Fruit fly (Drosophila melanogaster) whole organism, embryonic: ENCODE results near the gene mRpS31.

ENCODE experiments used
- Ada2b ChIP-seq: fragments of 200-800 bp; sonication (Bioruptor generic); IDR thresholded peaks from 2 replicates; pipeline ENCODE4 v1.3.6; 2022; ENCODE audit warnings: missing biosample characterization, missing genetic modification characterization
- Atf6 ChIP-seq: fragments of 200-800 bp; sonication (Bioruptor generic); IDR thresholded peaks from 2 replicates; pipeline ENCODE4 v1.3.6; 2022; ENCODE audit warnings: missing biosample characterization, missing genetic modification characterization
- Awh ChIP-seq: fragments of 200-800 bp; sonication (Bioruptor generic); IDR thresholded peaks from 2 replicates; pipeline ENCODE4, ENCODE4 v1.3.6; 2022; ENCODE audit warnings: missing biosample characterization, missing genetic modification characterization
- B-H2 ChIP-seq: fragments of 200-800 bp; sonication (Bioruptor generic); optimal IDR thresholded peaks from 2 replicates; lab custom pipeline; 2018; ENCODE audit warnings: missing biosample characterization, mild to moderate bottlenecking, missing genetic modification characterization
- Blimp-1 ChIP-seq: fragments of 200-800 bp; sonication (Bioruptor generic); optimal IDR thresholded peaks from 3 replicates; lab custom pipeline; 2018; ENCODE audit warnings: missing biosample characterization, missing genetic modification characterization, mild to moderate bottlenecking, moderate library complexity, missing genetic modification reagents
- BtbVII ChIP-seq: fragments of 200-800 bp; sonication (Bioruptor generic); optimal IDR thresholded peaks from 3 replicates; lab custom pipeline; 2017; ENCODE audit warnings: missing biosample characterization, mild to moderate bottlenecking, missing genetic modification characterization
- CG10543 ChIP-seq: fragments of 200-800 bp; sonication (Bioruptor generic); optimal IDR thresholded peaks from 3 replicates; lab custom pipeline; 2017; ENCODE audit warnings: missing biosample characterization, mild to moderate bottlenecking, missing genetic modification characterization, moderate library complexity
- CG10979 ChIP-seq: fragments of 200-800 bp; sonication (Bioruptor generic); optimal IDR thresholded peaks from 2 replicates; lab custom pipeline; 2018; ENCODE audit warnings: missing biosample characterization, mild to moderate bottlenecking, missing genetic modification characterization, moderate library complexity
- CG12769 ChIP-seq: fragments of 200-800 bp; sonication (Bioruptor generic); optimal IDR thresholded peaks from 2 replicates; lab custom pipeline; 2019; ENCODE audit warnings: missing biosample characterization, mild to moderate bottlenecking, missing genetic modification characterization, moderate library complexity
- CG15073 ChIP-seq: fragments of 200-800 bp; sonication (Bioruptor generic); optimal IDR thresholded peaks from 2 replicates; lab custom pipeline; 2016; ENCODE audit warnings: missing biosample characterization, missing genetic modification characterization
- CG15514 ChIP-seq: fragments of 200-800 bp; sonication (Bioruptor generic); optimal IDR thresholded peaks from 3 replicates; lab custom pipeline; 2017; ENCODE audit warnings: missing biosample characterization, missing genetic modification characterization, mild to moderate bottlenecking, moderate library complexity, missing genetic modification reagents
- CG3281 ChIP-seq: fragments of 200-800 bp; sonication (Bioruptor generic); optimal IDR thresholded peaks from 3 replicates; lab custom pipeline; 2017; ENCODE audit warnings: missing biosample characterization, mild to moderate bottlenecking, missing genetic modification characterization
- CG4404 ChIP-seq: fragments of 200-800 bp; sonication (Bioruptor generic); IDR thresholded peaks from 2 replicates; pipeline ENCODE4 v1.3.6; 2022; ENCODE audit warnings: missing biosample characterization, missing genetic modification characterization
- CG6175 ChIP-seq: fragments of 200-800 bp; sonication (Bioruptor generic); IDR thresholded peaks from 3 replicates; pipeline ENCODE4 v1.3.6; 2022; ENCODE audit warnings: missing biosample characterization, missing genetic modification characterization
- CG6791 ChIP-seq: fragments of 200-800 bp; sonication (Bioruptor generic); IDR thresholded peaks from 3 replicates; pipeline ENCODE4 v1.3.6; 2022; ENCODE audit warnings: missing biosample characterization, missing genetic modification characterization; ENCODE audit not compliant: partially characterized antibody
- CG6854 ChIP-seq: fragments of 200-800 bp; sonication (Bioruptor generic); optimal IDR thresholded peaks from 3 replicates; lab custom pipeline; 2017; ENCODE audit warnings: missing biosample characterization, mild to moderate bottlenecking, missing genetic modification characterization
- CG7372 ChIP-seq: fragments of 200-800 bp; sonication (Bioruptor generic); IDR thresholded peaks from 2 replicates; pipeline ENCODE4 v1.3.6; 2022; ENCODE audit warnings: missing biosample characterization, missing genetic modification characterization
- CG7987 ChIP-seq: fragments of 200-800 bp; sonication (Bioruptor generic); optimal IDR thresholded peaks from 2 replicates; lab custom pipeline; 2018; ENCODE audit warnings: missing biosample characterization, mild to moderate bottlenecking, missing genetic modification characterization, moderate library complexity
- CG8281 ChIP-seq: fragments of 200-800 bp; sonication (Bioruptor generic); optimal IDR thresholded peaks from 2 replicates; lab custom pipeline; 2018; ENCODE audit warnings: missing biosample characterization, mild to moderate bottlenecking, missing genetic modification characterization, moderate library complexity
- CG9727 ChIP-seq: fragments of 200-800 bp; sonication (Bioruptor generic); optimal IDR thresholded peaks from 3 replicates; lab custom pipeline; 2017; ENCODE audit warnings: missing biosample characterization, mild to moderate bottlenecking, missing genetic modification characterization
- CG9932 ChIP-seq: fragments of 200-800 bp; sonication (Bioruptor generic); IDR thresholded peaks from 2 replicates; pipeline ENCODE4 v1.3.6; 2022; ENCODE audit warnings: missing biosample characterization, missing genetic modification characterization
- CTCF ChIP-seq: fragments of 200-800 bp; sonication (Bioruptor generic); optimal IDR thresholded peaks from 2 replicates; lab custom pipeline; 2017; ENCODE audit warnings: missing biosample characterization, mild to moderate bottlenecking, missing genetic modification characterization, moderate library complexity
- Deaf1 ChIP-seq: fragments of 200-800 bp; optimal IDR thresholded peaks from 3 replicates; lab custom pipeline; 2019; ENCODE audit warnings: missing biosample characterization, mild to moderate bottlenecking, missing genetic modification characterization, moderate library complexity
- Dll ChIP-seq: fragments of 200-800 bp; sonication (Bioruptor generic); IDR thresholded peaks from 4 replicates; pipeline ENCODE4 v1.3.6; 2022; ENCODE audit warnings: missing biosample characterization, missing genetic modification characterization; ENCODE audit not compliant: partially characterized antibody
- Drgx ChIP-seq: fragments of 200-800 bp; sonication (Bioruptor generic); IDR thresholded peaks from 2 replicates; pipeline ENCODE4 v1.3.6; 2022; ENCODE audit warnings: missing biosample characterization, missing genetic modification characterization
- E2f1 ChIP-seq: fragments of 200-800 bp; sonication (Bioruptor generic); IDR thresholded peaks from 2 replicates; pipeline ENCODE4 v1.3.6; 2022; ENCODE audit warnings: missing biosample characterization, missing genetic modification characterization
- Eip74EF ChIP-seq, 2 experiments: fragments of 200-800 bp in 1 of 2; fragments of >200 bp in 1 of 2; sonication (Bioruptor generic) in 1 of 2; optimal IDR thresholded peaks; 2 replicates each; lab custom pipeline; 2017 to 2019; ENCODE audit warnings: missing biosample characterization in 2 of 2, missing genetic modification characterization in 2 of 2, mild to moderate bottlenecking in 1 of 2, moderate library complexity in 1 of 2
- HLH4C ChIP-seq: fragments of 200-800 bp; sonication (Bioruptor generic); IDR thresholded peaks from 3 replicates; pipeline ENCODE4 v1.3.6; 2022; ENCODE audit warnings: missing biosample characterization, missing genetic modification characterization; ENCODE audit not compliant: partially characterized antibody
- HLHmδ ChIP-seq: fragments of 200-800 bp; sonication (Bioruptor generic); optimal IDR thresholded peaks from 2 replicates; lab custom pipeline; 2018; ENCODE audit warnings: missing biosample characterization, mild to moderate bottlenecking, missing genetic modification characterization, moderate library complexity
- HmgD ChIP-seq: fragments of 200-800 bp; sonication (Bioruptor generic); optimal IDR thresholded peaks from 3 replicates; lab custom pipeline; 2016; ENCODE audit warnings: missing biosample characterization, missing genetic modification characterization
- Hsf ChIP-seq: fragments of 200-800 bp; sonication (Bioruptor generic); optimal IDR thresholded peaks from 3 replicates; lab custom pipeline; 2016; ENCODE audit warnings: missing biosample characterization, missing genetic modification characterization
- MESR4 ChIP-seq: fragments of 200-800 bp; sonication (Bioruptor generic); optimal IDR thresholded peaks from 2 replicates; lab custom pipeline; 2018; ENCODE audit warnings: missing biosample characterization, mild to moderate bottlenecking, missing genetic modification characterization, moderate library complexity
- Med ChIP-seq: fragments of 200-800 bp; sonication (Bioruptor generic); peaks from one replicate; lab custom pipeline; 2016; ENCODE audit warnings: missing biosample characterization, missing genetic modification characterization, mild to moderate bottlenecking, inconsistent platforms, moderate library complexity
- Pdp1 ChIP-seq, 2 experiments: fragments of 200-800 bp; sonication (Bioruptor generic); optimal IDR thresholded peaks; 3 replicates each; lab custom pipeline; 2016; ENCODE audit warnings: missing biosample characterization in 2 of 2, missing genetic modification characterization in 2 of 2, mild to moderate bottlenecking in 1 of 2, moderate library complexity in 1 of 2
- Spps ChIP-seq: fragments of 200-800 bp; sonication (Bioruptor generic); optimal IDR thresholded peaks from 2 replicates; lab custom pipeline; 2018; ENCODE audit warnings: missing biosample characterization, mild to moderate bottlenecking, missing genetic modification characterization
- chinmo ChIP-seq: fragments of 200-800 bp; sonication (Bioruptor generic); IDR thresholded peaks from 4 replicates; pipeline ENCODE4 v1.3.6; 2022; ENCODE audit warnings: missing biosample characterization, missing genetic modification characterization; ENCODE audit not compliant: partially characterized antibody
- cwo ChIP-seq: fragments of 200-800 bp; sonication (Bioruptor generic); optimal IDR thresholded peaks from 3 replicates; lab custom pipeline; 2017; ENCODE audit warnings: missing biosample characterization, missing genetic modification characterization, mild to moderate bottlenecking, moderate library complexity, missing genetic modification reagents
- ftz-f1 ChIP-seq: fragments of 200-800 bp; sonication (Bioruptor generic); optimal IDR thresholded peaks from 2 replicates; lab custom pipeline; 2016; ENCODE audit warnings: missing biosample characterization, missing genetic modification characterization
- grau ChIP-seq: fragments of 200-800 bp; optimal IDR thresholded peaks from 3 replicates; lab custom pipeline; 2019; ENCODE audit warnings: missing biosample characterization, mild to moderate bottlenecking, missing genetic modification characterization, moderate library complexity
- gro ChIP-seq: fragments of 200-800 bp; sonication (Bioruptor generic); optimal IDR thresholded peaks from 2 replicates; lab custom pipeline; 2016; ENCODE audit warnings: missing biosample characterization, missing genetic modification characterization
- kah ChIP-seq: fragments of 200-800 bp; sonication (Bioruptor generic); optimal IDR thresholded peaks from 2 replicates; lab custom pipeline; 2018; ENCODE audit warnings: missing biosample characterization, mild to moderate bottlenecking, missing genetic modification characterization
- kni ChIP-seq: fragments of 200-800 bp; sonication (Bioruptor generic); optimal IDR thresholded peaks from 3 replicates; lab custom pipeline; 2017; ENCODE audit warnings: mild to moderate bottlenecking, missing biosample characterization, missing genetic modification reagents, missing genetic modification characterization
- otp ChIP-seq: fragments of 200-800 bp; sonication (Bioruptor generic); IDR thresholded peaks from 3 replicates; pipeline ENCODE4, ENCODE4 v1.3.6; 2022; ENCODE audit warnings: missing biosample characterization, missing genetic modification characterization
- rib ChIP-seq: fragments of 200-800 bp; sonication (Bioruptor generic); IDR thresholded peaks from 2 replicates; pipeline ENCODE4 v1.3.6; 2022; ENCODE audit warnings: missing biosample characterization, missing genetic modification characterization
- seq ChIP-seq: fragments of 200-800 bp; sonication (Bioruptor generic); IDR thresholded peaks from 2 replicates; pipeline ENCODE4 v1.3.6; 2022; ENCODE audit warnings: missing biosample characterization, missing genetic modification characterization
- sob ChIP-seq: fragments of 200-800 bp; sonication (Bioruptor generic); IDR thresholded peaks from 2 replicates; pipeline ENCODE4 v1.3.6; 2022; ENCODE audit warnings: missing biosample characterization, missing genetic modification characterization
- sug ChIP-seq: fragments of 200-800 bp; optimal IDR thresholded peaks from 2 replicates; lab custom pipeline; 2019; ENCODE audit warnings: missing biosample characterization, mild to moderate bottlenecking, missing genetic modification characterization, moderate library complexity
- twi ChIP-seq: fragments of 200-800 bp; optimal IDR thresholded peaks from 2 replicates; lab custom pipeline; 2019; ENCODE audit warnings: missing biosample characterization, mild to moderate bottlenecking, missing genetic modification characterization, moderate library complexity

Gene mRpS31

DNA sequence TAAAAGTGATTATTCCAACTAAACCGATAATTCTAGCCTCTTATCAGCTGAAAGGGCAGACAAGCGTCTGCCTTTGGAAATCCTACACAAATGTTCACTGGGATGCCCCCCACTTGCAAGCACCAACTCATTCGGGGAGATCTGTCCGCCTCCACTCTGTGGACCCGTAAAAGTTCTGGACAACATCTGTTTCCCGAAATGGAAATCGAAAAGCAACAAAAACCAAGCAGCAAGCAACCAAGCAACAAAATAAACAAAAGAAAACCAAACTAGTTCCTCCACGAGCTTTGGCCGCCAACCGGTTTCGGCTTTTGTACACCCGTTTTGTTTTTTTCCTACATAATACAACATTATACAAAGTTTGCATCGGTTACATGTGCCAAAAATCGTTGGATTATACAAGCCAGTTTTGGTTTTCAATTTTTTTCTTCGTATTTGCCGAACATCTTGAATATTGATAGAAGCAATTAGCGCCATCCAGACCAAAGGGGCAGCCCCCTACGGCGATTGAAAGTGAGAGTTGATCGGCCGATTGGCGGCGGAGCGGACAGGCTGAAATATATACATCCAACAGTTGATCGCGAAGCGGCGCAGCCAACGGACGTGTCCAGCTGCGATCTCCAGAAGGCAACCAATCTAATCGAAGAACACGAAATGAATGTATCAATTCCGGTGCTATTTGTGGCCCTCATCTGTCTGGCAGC, 46.2 kb upstream of the mRpS31 start, which contains the start of gene CG17032 (continued):
- TF ChIP-seq cwo (GFP tag; lab: Kevin White, UChicago) (peak; percentile 53), grau (tag; lab: Kevin White, UChicago) (no peak), E2f1 (peak; percentile 26; the same call in 1 of the 2 replicates), CG4404 (GFP tag; lab: Robert Waterston, UW) (no peak), BtbVII (GFP tag; lab: Kevin White, UChicago) (peak; percentile 34), CG6791 (GFP tag; lab: Robert Waterston, UW) (peak; percentile 24; the same call in 1 of the 3 replicates), Deaf1 (tag; lab: Kevin White, UChicago) (peak; percentile 57), CG15073 (GFP tag; lab: Kevin White, UChicago) (no peak), CG10979 (tag; lab: Kevin White, UChicago) (no peak), sob (GFP tag; lab: Robert Waterston, UW) (0 out of 2 replicates have a peak, but pooled peaks have one; percentile 17), CG8281 (tag; lab: Kevin White, UChicago) (no peak), CG7372 (no peak), sug (tag; lab: Kevin White, UChicago) (peak; percentile 95), Eip74EF (GFP tag; optimal IDR thresholded peaks at IDR 0.05; lab: Kevin White, UChicago) (peak in 1 of 2 experiments; percentile 58), CG7987 (peak; percentile 30), ftz-f1 (GFP tag; lab: Kevin White, UChicago) (peak; percentile 2), chinmo (GFP tag; lab: Robert Waterston, UW) (peak; percentile 65; the same call in 1 of the 4 replicates), Drgx (peak; percentile 14; the same call in 1 of the 2 replicates), CG12769 (tag; lab: Kevin White, UChicago) (peak; percentile 96), CG10543 (peak; percentile 82), otp (GFP tag; lab: Robert Waterston, UW) (peak; percentile 63; the same call in 2 of the 3 replicates), kah (GFP tag; lab: Kevin White, UChicago) (no peak), Spps (peak; percentile 2), B-H2 (GFP tag; lab: Kevin White, UChicago) (peak; percentile 67), gro (GFP tag; lab: Kevin White, UChicago) (peak; percentile 55), Blimp-1 (GFP tag; lab: Kevin White, UChicago) (peak; percentile 100), HLH4C (GFP tag; lab: Robert Waterston, UW) (no peak), CG3281 (no peak), Med (GFP tag; lab: Kevin White, UChicago) (peak; percentile 62), Pdp1 (GFP tag; optimal IDR thresholded peaks at IDR 0.05; lab: Kevin White, UChicago) (peak in 1 of 2 experiments; percentile 95), Awh (peak; percentile 44; the same call in 1 of the 2 replicates), CG6175 (GFP tag; lab: Robert Waterston, UW) (peak; percentile 51; the same call in 1 of the 3 replicates), Ada2b (GFP tag; lab: Robert Waterston, UW) (peak; percentile 7; the same call in 1 of the 2 replicates), CTCF (GFP tag; lab: Kevin White, UChicago) (no peak), HmgD (no peak), MESR4 (GFP tag; lab: Kevin White, UChicago) (peak; percentile 4), kni (GFP tag; lab: Kevin White, UChicago) (peak; percentile 75), CG15514 (GFP tag; lab: Kevin White, UChicago) (peak; percentile 26), CG6854 (GFP tag; lab: Kevin White, UChicago) (no peak), twi (tag; lab: Kevin White, UChicago) (peak; percentile 47), HLHmδ (peak; percentile 15), CG9932 (peak; percentile 40; the same call in 1 of the 2 replicates), Dll (0 out of 4 replicates have a peak, but pooled peaks have one; percentile 29), CG9727 (no peak), seq (no peak), Hsf (no peak), rib (GFP tag; lab: Robert Waterston, UW) (peak; percentile 78; the same call in 1 of the 2 replicates), Atf6 (GFP tag; lab: Robert Waterston, UW) (0 out of 2 replicates have a peak, but pooled peaks have one; percentile 21)
